Worm (Caenorhabditis elegans) whole organism, L2 larva: ENCODE data around the gene R08C7.8.

Experiments
- mab-5 ChIP-seq: fragments of 150-350 bp; optimal IDR thresholded peaks from 2 replicates; lab custom pipeline; 2014; ENCODE audit warnings: missing biosample characterization, missing genetic modification characterization
- unc-39 ChIP-seq: fragments of 150-350 bp; optimal IDR thresholded peaks from 2 replicates; lab custom pipeline; 2014; ENCODE audit warnings: missing biosample characterization, missing genetic modification characterization

- TF ChIP-seq mab-5 (tag; lab: Kevin White, UChicago) (no peak), unc-39 (no peak)
Observed at ce11 chrIV:4423026-4423425, 11.3 kb downstream of the R08C7.8 start.
